Worm (Caenorhabditis elegans) whole organism, L1 larva: Measurements from ENCODE around the gene stdh-3.

Experiments used
- aha-1 ChIP-seq: fragments of 150-350 bp; optimal IDR thresholded peaks from 2 replicates; lab custom pipeline; 2014; ENCODE audit warnings: missing biosample characterization, missing genetic modification characterization
- alr-1 ChIP-seq: fragments of 200-800 bp; sonication (Bioruptor generic); optimal IDR thresholded peaks from 2 replicates; lab custom pipeline; 2018; ENCODE audit warnings: borderline replicate concordance, mild to moderate bottlenecking, missing genetic modification characterization, missing compliant biosample characterization
- ceh-88 ChIP-seq: fragments of 200-800 bp; sonication (Bioruptor generic); IDR thresholded peaks from 2 replicates; pipeline ENCODE4 v1.3.6; 2022; ENCODE audit warnings: missing genetic modification characterization, missing compliant biosample characterization
- ces-1 ChIP-seq: fragments of 150-350 bp; optimal IDR thresholded peaks from 2 replicates; lab custom pipeline; 2014; ENCODE audit warnings: missing biosample characterization, missing genetic modification reagents, missing genetic modification characterization
- egl-27 ChIP-seq, 2 experiments: fragments of 150-350 bp in 1 of 2; sonication (generic microtip); optimal IDR thresholded peaks; 3 replicates each; lab custom pipeline; 2017 to 2018; ENCODE audit warnings: missing biosample characterization in 2 of 2, missing genetic modification characterization in 2 of 2, missing genetic modification reagents in 2 of 2
- elt-3 ChIP-seq, 6 experiments: fragments of 150-350 bp in 1 of 6; sonication (generic microtip); optimal IDR thresholded peaks; 2 replicates each; lab custom pipeline; 2017 to 2018; ENCODE audit warnings: missing biosample characterization in 6 of 6, missing genetic modification characterization in 6 of 6, inconsistent platforms in 1 of 6
- ets-5 ChIP-seq: fragments of 200-800 bp; sonication (Bioruptor generic); IDR thresholded peaks from 2 replicates; pipeline ENCODE4 v1.3.6; 2022; ENCODE audit warnings: missing genetic modification characterization, missing compliant biosample characterization
- lsy-2 ChIP-seq, 2 experiments: fragments of 150-350 bp; optimal IDR thresholded peaks; 2 replicates each; lab custom pipeline; 2014; ENCODE audit warnings: missing biosample characterization in 2 of 2, missing genetic modification characterization in 2 of 2
- mep-1 ChIP-seq: fragments of 150-350 bp; optimal IDR thresholded peaks from 2 replicates; lab custom pipeline; 2014; ENCODE audit warnings: missing biosample characterization, missing genetic modification characterization
- nhr-12 ChIP-seq: sonication (generic microtip); optimal IDR thresholded peaks from 2 replicates; lab custom pipeline; 2017; ENCODE audit warnings: missing biosample characterization, missing genetic modification characterization
- nhr-77 ChIP-seq: fragments of 150-350 bp; optimal IDR thresholded peaks from 2 replicates; lab custom pipeline; 2014; ENCODE audit warnings: missing biosample characterization, missing genetic modification characterization
- nhr-84 ChIP-seq: sonication (generic microtip); optimal IDR thresholded peaks from 2 replicates; lab custom pipeline; 2017; ENCODE audit warnings: missing biosample characterization, missing genetic modification characterization
- snpc-4 ChIP-seq: fragments of 150-350 bp; optimal IDR thresholded peaks from 2 replicates; lab custom pipeline; 2014; ENCODE audit warnings: missing biosample characterization, missing genetic modification characterization
- ztf-11 ChIP-seq, 2 experiments: sonication (generic microtip); optimal IDR thresholded peaks; 2 replicates each; lab custom pipeline; 2016 to 2017; ENCODE audit warnings: missing genetic modification characterization in 2 of 2, missing biosample characterization in 1 of 2, missing compliant biosample characterization in 1 of 2

DNA sequence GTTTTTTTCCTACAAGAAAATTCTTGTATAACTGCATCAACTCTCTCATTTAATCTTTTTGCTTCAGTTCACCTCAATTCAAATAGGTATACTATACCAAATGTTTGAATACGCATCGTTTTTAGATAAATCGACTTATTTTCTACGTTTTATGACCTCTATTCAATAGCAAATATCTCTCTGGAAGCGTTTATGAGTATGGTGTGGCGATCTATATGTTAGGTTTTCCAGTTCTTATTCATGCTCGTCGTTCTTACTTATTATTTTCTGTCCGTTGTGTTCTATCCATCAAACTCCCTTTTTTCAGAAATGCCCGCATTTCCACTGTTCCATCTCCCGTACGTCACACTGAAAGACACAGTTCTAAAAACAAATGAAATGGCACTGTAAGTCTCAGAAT, 23.8 kb upstream of the stdh-3 start, which contains the start of gene T22G5.3:
- TF ChIP-seq egl-27 (tag; optimal IDR thresholded peaks at IDR 0.05; lab: Kevin White, UChicago) (no peak), mep-1 (tag; lab: Kevin White, UChicago) (no peak), aha-1 (tag; lab: Kevin White, UChicago) (no peak), ceh-88 (GFP tag; lab: Robert Waterston, UW) (no peak), ets-5 (no peak), alr-1 (tag; lab: Kevin White, UChicago) (no peak), elt-3 (tag; optimal IDR thresholded peaks at IDR 0.05; lab: Kevin White, UChicago) (no peak), ces-1 (GFP tag; lab: Kevin White, UChicago) (no peak), nhr-84 (tag; lab: Kevin White, UChicago) (no peak), snpc-4 (tag; lab: Kevin White, UChicago) (no peak), lsy-2 (tag; optimal IDR thresholded peaks at IDR 0.05; lab: Kevin White, UChicago) (no peak), nhr-77 (tag; lab: Kevin White, UChicago) (no peak), nhr-12 (tag; lab: Kevin White, UChicago) (no peak), ztf-11 (tag; optimal IDR thresholded peaks at IDR 0.05; lab: Kevin White, UChicago) (no peak)
